Fruit fly (Drosophila melanogaster) whole organism: ENCODE data around the gene CG6154.
A peak's percentile ranks its signal among the peaks of the same experiment; 100 is the strongest.

Source experiments
- CG8478 ChIP-seq: fragments of >200 bp; optimal IDR thresholded peaks from 2 replicates; lab custom pipeline; 2018; ENCODE audit warnings: inconsistent platforms
- Dll ChIP-seq: fragments of >200 bp; optimal IDR thresholded peaks from 2 replicates; lab custom pipeline; 2017
- EcR ChIP-seq, 2 experiments: fragments of >200 bp; optimal IDR thresholded peaks; 2 replicates each; lab custom pipeline; 2017; ENCODE audit warnings: missing biosample characterization in 2 of 2, missing genetic modification characterization in 2 of 2, missing genetic modification reagents in 2 of 2
- pan ChIP-seq: fragments of >200 bp; optimal IDR thresholded peaks from 2 replicates; lab custom pipeline; 2017
- psq ChIP-seq: fragments of >200 bp; optimal IDR thresholded peaks from 2 replicates; lab custom pipeline; 2017
- usp ChIP-seq: fragments of >200 bp; optimal IDR thresholded peaks from 2 replicates; lab custom pipeline; 2017; ENCODE audit warnings: missing biosample characterization, missing genetic modification characterization, mixed read lengths

The CG6154 gene

dm6 chr3R:26242454-26243082 is 19.9 kb upstream of the CG6154 start:
- TF ChIP-seq CG8478 (lab: Kevin White, UChicago) (no peak), Dll (lab: Kevin White, UChicago) (no peak), pan (lab: Kevin White, UChicago) (no peak), psq (no peak), EcR (GFP tag; optimal IDR thresholded peaks at IDR 0.05; lab: Kevin White, UChicago) (no peak), usp (no peak)

dm6 chr3R:26247801-26248525 is 14.5 kb upstream of the CG6154 start:
- no peak for TF ChIP-seq psq
- TF ChIP-seq Dll (lab: Kevin White, UChicago): no peak
- TF ChIP-seq EcR (GFP tag; optimal IDR thresholded peaks at IDR 0.05; lab: Kevin White, UChicago): no peak
- TF ChIP-seq CG8478 (lab: Kevin White, UChicago): no peak
- TF ChIP-seq pan (lab: Kevin White, UChicago): no peak
- no peak for TF ChIP-seq usp

dm6 chr3R:26249832-26250231 is 12.6 kb upstream of the CG6154 start:
- TF ChIP-seq EcR (GFP tag; optimal IDR thresholded peaks at IDR 0.05; lab: Kevin White, UChicago) (no peak), CG8478 (lab: Kevin White, UChicago) (no peak), pan (lab: Kevin White, UChicago) (no peak)

dm6 chr3R:26251730-26252129 is 10.7 kb upstream of the CG6154 start:
- TF ChIP-seq Dll (lab: Kevin White, UChicago): no peak
- no peak for TF ChIP-seq EcR (GFP tag; optimal IDR thresholded peaks at IDR 0.05; lab: Kevin White, UChicago)
- TF ChIP-seq usp: no peak

dm6 chr3R:26253792-26254191 is 8.7 kb upstream of the CG6154 start:
- TF ChIP-seq EcR (GFP tag; optimal IDR thresholded peaks at IDR 0.05; lab: Kevin White, UChicago) (no peak), psq (no peak), usp (no peak), Dll (lab: Kevin White, UChicago) (no peak), pan (lab: Kevin White, UChicago) (no peak), CG8478 (lab: Kevin White, UChicago) (no peak)

dm6 chr3R:26258384-26258819 is 4.1 kb upstream of the CG6154 start:
- no peak for TF ChIP-seq EcR (GFP tag; optimal IDR thresholded peaks at IDR 0.05; lab: Kevin White, UChicago)
- TF ChIP-seq Dll (lab: Kevin White, UChicago): no peak
- no peak for TF ChIP-seq CG8478 (lab: Kevin White, UChicago)
- no peak for TF ChIP-seq pan (lab: Kevin White, UChicago)
- TF ChIP-seq usp: no peak
- TF ChIP-seq psq: no peak

dm6 chr3R:26258955-26259354 is 3.5 kb upstream of the CG6154 start:
- TF ChIP-seq CG8478 (lab: Kevin White, UChicago) (no peak), usp (no peak), psq (no peak), pan (lab: Kevin White, UChicago) (no peak), Dll (lab: Kevin White, UChicago) (no peak), EcR (GFP tag; optimal IDR thresholded peaks at IDR 0.05; lab: Kevin White, UChicago) (no peak)

- TF ChIP-seq CG8478 (lab: Kevin White, UChicago): no peak
- TF ChIP-seq EcR (GFP tag; optimal IDR thresholded peaks at IDR 0.05; lab: Kevin White, UChicago): no peak
- no peak for TF ChIP-seq pan (lab: Kevin White, UChicago)
- TF ChIP-seq Dll (lab: Kevin White, UChicago): no peak
- TF ChIP-seq usp: no peak
- no peak for TF ChIP-seq psq
These were observed 2.6 kb upstream of the CG6154 start for dm6 chr3R:26259863-26260262.

- no peak for TF ChIP-seq usp
- peak in 1 of 2 experiments; percentile 74 for TF ChIP-seq EcR (GFP tag; optimal IDR thresholded peaks at IDR 0.05; lab: Kevin White, UChicago)
These were observed 1.7 kb upstream of the CG6154 start for dm6 chr3R:26260692-26261243.

- TF ChIP-seq psq: no peak
- no peak for TF ChIP-seq Dll (lab: Kevin White, UChicago)
- no peak for TF ChIP-seq pan (lab: Kevin White, UChicago)
- no peak for TF ChIP-seq CG8478 (lab: Kevin White, UChicago)
These were observed 1.1 kb upstream of the CG6154 start, which contains the start of gene Ald1 for dm6 chr3R:26261244-26261788. TSS of gene Ald1 (minus strand) at chr3R:26261591.

dm6 chr3R:26280403-26280802 is 17.9 kb downstream of the CG6154 start:
- TF ChIP-seq pan (lab: Kevin White, UChicago): no peak
- no peak for TF ChIP-seq CG8478 (lab: Kevin White, UChicago)
- no peak for TF ChIP-seq psq
- no peak for TF ChIP-seq Dll (lab: Kevin White, UChicago)
- TF ChIP-seq usp: no peak
- TF ChIP-seq EcR (GFP tag; optimal IDR thresholded peaks at IDR 0.05; lab: Kevin White, UChicago): no peak

dm6 chr3R:26318116-26318515 is 55.7 kb downstream of the CG6154 start, which contains the start of gene osy:
TSS of gene osy (plus strand) at chr3R:26318355.
- no peak for TF ChIP-seq CG8478 (lab: Kevin White, UChicago)
